Fruit fly (Drosophila melanogaster) whole organism, embryonic: Measurements from ENCODE around the gene CG31294.
A peak's percentile ranks its signal among the peaks of the same experiment; 100 is the strongest.

Source experiments
- Atf6 ChIP-seq: fragments of 200-800 bp; sonication (Bioruptor generic); IDR thresholded peaks from 2 replicates; pipeline ENCODE4 v1.3.6; 2022; ENCODE audit warnings: missing biosample characterization, missing genetic modification characterization
- CG1024 ChIP-seq: fragments of 200-800 bp; sonication (Bioruptor generic); IDR thresholded peaks from 2 replicates; pipeline ENCODE4 v1.3.6; 2022; ENCODE audit warnings: missing biosample characterization, missing genetic modification characterization
- CG10462 ChIP-seq: fragments of 200-800 bp; sonication (Bioruptor generic); optimal IDR thresholded peaks from 2 replicates; lab custom pipeline; 2016; ENCODE audit warnings: missing biosample characterization, missing genetic modification characterization
- CG10565 ChIP-seq: fragments of 200-800 bp; sonication (Bioruptor generic); optimal IDR thresholded peaks from 3 replicates; lab custom pipeline; 2016; ENCODE audit warnings: missing biosample characterization, mild to moderate bottlenecking, missing genetic modification characterization
- CG12155 ChIP-seq: fragments of 200-800 bp; sonication (Bioruptor generic); optimal IDR thresholded peaks from 3 replicates; lab custom pipeline; 2016; ENCODE audit warnings: missing biosample characterization, missing genetic modification characterization
- CG1233 ChIP-seq: fragments of 200-800 bp; sonication (Bioruptor generic); optimal IDR thresholded peaks from 4 replicates; lab custom pipeline; 2018; ENCODE audit warnings: missing biosample characterization, mild to moderate bottlenecking, missing genetic modification characterization
- CG16813 ChIP-seq: fragments of 200-800 bp; sonication (Bioruptor generic); IDR thresholded peaks from 3 replicates; pipeline ENCODE4 v1.3.6; 2022; ENCODE audit warnings: missing biosample characterization, missing genetic modification characterization; ENCODE audit not compliant: partially characterized antibody
- CG18764 ChIP-seq: fragments of 200-800 bp; sonication (Bioruptor generic); optimal IDR thresholded peaks from 3 replicates; lab custom pipeline; 2016; ENCODE audit warnings: missing biosample characterization, missing genetic modification characterization
- CG3163 ChIP-seq: fragments of 200-800 bp; sonication (Bioruptor generic); optimal IDR thresholded peaks from 3 replicates; lab custom pipeline; 2016; ENCODE audit warnings: missing biosample characterization, missing genetic modification characterization
- CG32532 ChIP-seq: fragments of 200-800 bp; sonication (Bioruptor generic); IDR thresholded peaks from 2 replicates; pipeline ENCODE4 v1.3.6; 2022; ENCODE audit warnings: missing biosample characterization, missing genetic modification characterization
- CG3407 ChIP-seq: fragments of 200-800 bp; sonication (Bioruptor generic); optimal IDR thresholded peaks from 2 replicates; lab custom pipeline; 2018; ENCODE audit warnings: missing biosample characterization, mild to moderate bottlenecking, missing genetic modification characterization
- CG34376 ChIP-seq: fragments of 200-800 bp; sonication (Bioruptor generic); optimal IDR thresholded peaks from 2 replicates; lab custom pipeline; 2018; ENCODE audit warnings: missing biosample characterization, mild to moderate bottlenecking, missing genetic modification characterization
- CG3995 ChIP-seq: fragments of 200-800 bp; sonication (Bioruptor generic); optimal IDR thresholded peaks from 3 replicates; lab custom pipeline; 2016; ENCODE audit warnings: missing biosample characterization, missing genetic modification characterization
- CG4328 ChIP-seq: fragments of 200-800 bp; sonication (Bioruptor generic); optimal IDR thresholded peaks from 3 replicates; lab custom pipeline; 2017; ENCODE audit warnings: missing biosample characterization, missing genetic modification reagents, missing genetic modification characterization
- CG6654 ChIP-seq: fragments of 200-800 bp; sonication (Bioruptor generic); optimal IDR thresholded peaks from 2 replicates; lab custom pipeline; 2017; ENCODE audit warnings: missing biosample characterization, mild to moderate bottlenecking, missing genetic modification characterization
- CG7745 ChIP-seq: fragments of 200-800 bp; sonication (Bioruptor generic); optimal IDR thresholded peaks from 2 replicates; lab custom pipeline; 2018; ENCODE audit warnings: missing biosample characterization, mild to moderate bottlenecking, missing genetic modification characterization, moderate library complexity
- CkIIα-i1 ChIP-seq: fragments of 200-800 bp; sonication (Bioruptor generic); IDR thresholded peaks from 2 replicates; pipeline ENCODE4 v1.3.6; 2022; ENCODE audit warnings: missing biosample characterization, missing genetic modification characterization
- Dbx ChIP-seq: fragments of 200-800 bp; sonication (Bioruptor generic); IDR thresholded peaks from 3 replicates; pipeline ENCODE4 v1.3.6; 2022; ENCODE audit warnings: missing biosample characterization, missing genetic modification characterization
- Ets65A ChIP-seq: fragments of 200-800 bp; sonication (Bioruptor generic); peaks from one replicate; lab custom pipeline; 2016; ENCODE audit warnings: missing biosample characterization, missing genetic modification characterization
- H15 ChIP-seq: fragments of 200-800 bp; sonication (Bioruptor generic); IDR thresholded peaks from 3 replicates; pipeline ENCODE4 v1.3.6; 2022; ENCODE audit warnings: missing biosample characterization, missing genetic modification characterization
- HmgZ ChIP-seq: fragments of 200-800 bp; sonication (Bioruptor generic); optimal IDR thresholded peaks from 2 replicates; lab custom pipeline; 2018; ENCODE audit warnings: missing biosample characterization, mild to moderate bottlenecking, missing genetic modification characterization
- Hmr ChIP-seq: fragments of 200-800 bp; sonication (Bioruptor generic); optimal IDR thresholded peaks from 3 replicates; lab custom pipeline; 2017; ENCODE audit warnings: mild to moderate bottlenecking, missing biosample characterization, missing genetic modification reagents, missing genetic modification characterization
- Hmx ChIP-seq: fragments of 200-800 bp; sonication (Bioruptor generic); optimal IDR thresholded peaks from 2 replicates; lab custom pipeline; 2016; ENCODE audit warnings: missing biosample characterization, missing genetic modification characterization
- Max ChIP-seq: fragments of 200-800 bp; sonication (Bioruptor generic); optimal IDR thresholded peaks from 2 replicates; lab custom pipeline; 2016; ENCODE audit warnings: missing biosample characterization, mild to moderate bottlenecking, missing genetic modification characterization
- NC2α ChIP-seq: fragments of 200-800 bp; sonication (Bioruptor generic); optimal IDR thresholded peaks from 2 replicates; lab custom pipeline; 2016; ENCODE audit warnings: missing biosample characterization, missing genetic modification characterization
- NfI ChIP-seq: fragments of 200-800 bp; sonication (Bioruptor generic); optimal IDR thresholded peaks from 3 replicates; lab custom pipeline; 2018; ENCODE audit warnings: missing biosample characterization, mild to moderate bottlenecking, missing genetic modification characterization, moderate library complexity
- Rx ChIP-seq: fragments of 200-800 bp; sonication (Bioruptor generic); IDR thresholded peaks from 2 replicates; pipeline ENCODE4 v1.3.6; 2022; ENCODE audit warnings: missing biosample characterization, missing genetic modification characterization
- Sox100B ChIP-seq: fragments of 200-800 bp; sonication (Bioruptor generic); optimal IDR thresholded peaks from 3 replicates; lab custom pipeline; 2018; ENCODE audit warnings: missing biosample characterization, mild to moderate bottlenecking, missing genetic modification characterization
- Sox102F ChIP-seq: fragments of 200-800 bp; sonication (Bioruptor generic); optimal IDR thresholded peaks from 2 replicates; lab custom pipeline; 2018; ENCODE audit warnings: missing biosample characterization, mild to moderate bottlenecking, missing genetic modification characterization, moderate library complexity
- Stat92E ChIP-seq, 3 experiments: fragments of >200 bp in 2 of 3; fragments of 200-800 bp in 1 of 3; sonication (Bioruptor generic) in 1 of 3; optimal IDR thresholded peaks; 2 replicates each; lab custom pipeline; 2017 to 2019; ENCODE audit warnings: missing biosample characterization in 3 of 3, missing genetic modification characterization in 3 of 3, mild to moderate bottlenecking in 1 of 3, moderate library complexity in 1 of 3
- Xbp1 ChIP-seq: fragments of 200-800 bp; sonication (Bioruptor generic); optimal IDR thresholded peaks from 3 replicates; lab custom pipeline; 2016; ENCODE audit warnings: missing biosample characterization, mild to moderate bottlenecking, missing genetic modification characterization
- abd-A ChIP-seq: fragments of 200-800 bp; sonication (Bioruptor generic); optimal IDR thresholded peaks from 3 replicates; lab custom pipeline; 2019; ENCODE audit warnings: missing biosample characterization, mild to moderate bottlenecking, missing genetic modification characterization, moderate library complexity
- az2 ChIP-seq: fragments of 200-800 bp; sonication (Bioruptor generic); optimal IDR thresholded peaks from 3 replicates; lab custom pipeline; 2016; ENCODE audit warnings: missing biosample characterization, missing genetic modification characterization
- bbx ChIP-seq: fragments of 200-800 bp; sonication (Bioruptor generic); IDR thresholded peaks from 2 replicates; pipeline ENCODE4 v1.3.6; 2022; ENCODE audit warnings: missing biosample characterization, missing genetic modification characterization; ENCODE audit not compliant: partially characterized antibody
- bcd ChIP-seq: fragments of 200-800 bp; sonication (Bioruptor generic); optimal IDR thresholded peaks from 2 replicates; lab custom pipeline; 2017; ENCODE audit warnings: missing biosample characterization, mild to moderate bottlenecking, missing genetic modification characterization
- bigmax ChIP-seq: fragments of 200-800 bp; sonication (Bioruptor generic); optimal IDR thresholded peaks from 2 replicates; lab custom pipeline; 2018; ENCODE audit warnings: missing biosample characterization, mild to moderate bottlenecking, missing genetic modification characterization
- cad ChIP-seq: fragments of >200 bp; optimal IDR thresholded peaks from 2 replicates; lab custom pipeline; 2017; ENCODE audit warnings: missing biosample characterization, missing genetic modification characterization
- cato ChIP-seq: fragments of 200-800 bp; sonication (Bioruptor generic); optimal IDR thresholded peaks from 2 replicates; lab custom pipeline; 2016; ENCODE audit warnings: missing biosample characterization, missing genetic modification characterization, borderline replicate concordance
- chm ChIP-seq: fragments of 200-800 bp; sonication (Bioruptor generic); IDR thresholded peaks from 2 replicates; pipeline ENCODE4 v1.3.6; 2022; ENCODE audit warnings: missing biosample characterization, missing genetic modification characterization
- crc ChIP-seq: fragments of 200-800 bp; sonication (Bioruptor generic); optimal IDR thresholded peaks from 2 replicates; lab custom pipeline; 2016; ENCODE audit warnings: missing biosample characterization, missing genetic modification characterization
- crol ChIP-seq: fragments of 200-800 bp; sonication (Bioruptor generic); IDR thresholded peaks from 2 replicates; pipeline ENCODE4 v1.3.6; 2022; ENCODE audit warnings: missing biosample characterization, missing genetic modification characterization
- dan ChIP-seq: fragments of 200-800 bp; sonication (Bioruptor generic); IDR thresholded peaks from 2 replicates; pipeline ENCODE4 v1.3.6; 2022; ENCODE audit warnings: missing biosample characterization, missing genetic modification characterization
- fd3F ChIP-seq: fragments of 200-800 bp; sonication (Bioruptor generic); optimal IDR thresholded peaks from 2 replicates; lab custom pipeline; 2018; ENCODE audit warnings: missing biosample characterization, mild to moderate bottlenecking, missing genetic modification characterization, moderate library complexity
- gro ChIP-seq: fragments of 200-800 bp; sonication (Bioruptor generic); optimal IDR thresholded peaks from 2 replicates; lab custom pipeline; 2016; ENCODE audit warnings: missing biosample characterization, missing genetic modification characterization
- lola ChIP-seq, 3 experiments: fragments of >200 bp in 2 of 3; fragments of 200-800 bp in 1 of 3; sonication (Bioruptor generic) in 1 of 3; optimal IDR thresholded peaks; 2 replicates each; lab custom pipeline; 2017 to 2019; ENCODE audit warnings: missing biosample characterization in 3 of 3, missing genetic modification characterization in 3 of 3, mild to moderate bottlenecking in 1 of 3, moderate library complexity in 1 of 3
- pum ChIP-seq: fragments of 200-800 bp; sonication (Bioruptor generic); optimal IDR thresholded peaks from 2 replicates; lab custom pipeline; 2016; ENCODE audit warnings: missing biosample characterization, missing genetic modification characterization
- sc ChIP-seq, 3 experiments: fragments of >200 bp in 2 of 3; fragments of 200-800 bp in 1 of 3; sonication (Bioruptor generic) in 1 of 3; optimal IDR thresholded peaks; 2 replicates in 2 of 3; 3 replicates in 1 of 3; lab custom pipeline; 2017; ENCODE audit warnings: mild to moderate bottlenecking in 1 of 3, missing biosample characterization in 1 of 3, missing genetic modification characterization in 1 of 3, missing genetic modification reagents in 1 of 3
- sd ChIP-seq: fragments of 200-800 bp; sonication (Bioruptor generic); optimal IDR thresholded peaks from 3 replicates; lab custom pipeline; 2018; ENCODE audit warnings: missing biosample characterization, mild to moderate bottlenecking, missing genetic modification characterization, moderate library complexity
- toy ChIP-seq: fragments of 200-800 bp; sonication (Bioruptor generic); IDR thresholded peaks from 2 replicates; pipeline ENCODE4 v1.3.6; 2022; ENCODE audit warnings: missing biosample characterization, missing genetic modification characterization
- vnd ChIP-seq: fragments of 200-800 bp; sonication (Bioruptor generic); IDR thresholded peaks from 3 replicates; pipeline ENCODE4 v1.3.6; 2022; ENCODE audit warnings: missing biosample characterization, missing genetic modification characterization; ENCODE audit not compliant: partially characterized antibody
- zfh2 ChIP-seq: fragments of 200-800 bp; sonication (Bioruptor generic); optimal IDR thresholded peaks from 2 replicates; lab custom pipeline; 2016; ENCODE audit warnings: missing biosample characterization, missing genetic modification characterization

CG31294 gene

DNA sequence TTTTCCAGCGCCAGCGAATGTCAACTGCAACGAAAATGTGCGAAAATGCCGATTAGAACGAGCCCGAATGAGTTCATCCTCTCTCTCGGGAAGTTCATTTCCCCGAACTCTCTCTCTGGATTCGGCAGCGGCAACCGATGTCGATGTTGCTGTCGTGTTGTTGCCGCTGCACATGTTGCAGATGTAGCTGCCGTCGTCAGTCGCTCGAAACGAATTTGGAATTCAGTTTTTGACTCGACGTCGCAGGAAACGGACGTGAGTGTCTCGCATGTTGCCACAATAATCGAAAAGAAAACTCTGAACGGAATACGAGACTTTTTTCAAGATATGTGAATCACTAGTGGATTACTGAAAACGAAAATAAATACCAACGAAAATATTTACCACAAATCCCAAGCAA, 50.4 kb downstream of the CG31294 start, which contains the start of gene pxb (continued):
- TF ChIP-seq CG1233 (GFP tag; lab: Kevin White, UChicago) (no peak), bigmax (GFP tag; lab: Kevin White, UChicago) (no peak), Sox102F (GFP tag; lab: Kevin White, UChicago) (no peak), CG7745 (tag; lab: Kevin White, UChicago) (peak; percentile 46), Max (no peak), CG16813 (no peak), CG34376 (GFP tag; lab: Kevin White, UChicago) (no peak), CG3163 (GFP tag; lab: Kevin White, UChicago) (no peak), toy (GFP tag; lab: Robert Waterston, UW) (no peak), bbx (GFP tag; lab: Robert Waterston, UW) (peak; percentile 69), CG4328 (GFP tag; lab: Kevin White, UChicago) (no peak), sd (tag; lab: Kevin White, UChicago) (peak; percentile 62), H15 (GFP tag; lab: Robert Waterston, UW) (no peak), fd3F (GFP tag; lab: Kevin White, UChicago) (no peak), CG3407 (GFP tag; lab: Kevin White, UChicago) (no peak), lola (GFP tag; optimal IDR thresholded peaks at IDR 0.05; lab: Kevin White, UChicago) (no peak), Xbp1 (GFP tag; lab: Kevin White, UChicago) (peak; percentile 15), gro (GFP tag; lab: Kevin White, UChicago) (no peak), sc (optimal IDR thresholded peaks at IDR 0.05; lab: Kevin White, UChicago) (no peak), sc (GFP tag; optimal IDR thresholded peaks at IDR 0.05; lab: Kevin White, UChicago) (no peak), Dbx (GFP tag; lab: Robert Waterston, UW) (no peak), chm (GFP tag; lab: Robert Waterston, UW) (peak; percentile 92), crol (no peak), CkIIα-i1 (no peak), az2 (GFP tag; lab: Kevin White, UChicago) (no peak), Sox100B (GFP tag; lab: Kevin White, UChicago) (no peak), CG12155 (GFP tag; lab: Kevin White, UChicago) (no peak), vnd (GFP tag; lab: Robert Waterston, UW) (no peak), HmgZ (tag; lab: Kevin White, UChicago) (peak; percentile 8), bcd (GFP tag; lab: Kevin White, UChicago) (no peak), crc (GFP tag; lab: Kevin White, UChicago) (no peak), dan (GFP tag; lab: Robert Waterston, UW) (no peak), CG6654 (GFP tag; lab: Kevin White, UChicago) (no peak), NC2α (GFP tag; lab: Kevin White, UChicago) (no peak), CG1024 (peak; percentile 43; the same call in 1 of the 2 replicates), zfh2 (GFP tag; lab: Kevin White, UChicago) (no peak), CG18764 (GFP tag; lab: Kevin White, UChicago) (no peak), CG10565 (no peak), abd-A (tag; lab: Kevin White, UChicago) (peak; percentile 26), Rx (GFP tag; lab: Robert Waterston, UW) (no peak), Hmr (no peak), Hmx (no peak), cato (GFP tag; lab: Kevin White, UChicago) (no peak), NfI (no peak), CG3995 (no peak), Stat92E (GFP tag; optimal IDR thresholded peaks at IDR 0.05; lab: Kevin White, UChicago) (peak in 1 of 3 experiments; percentile 48), Atf6 (GFP tag; lab: Robert Waterston, UW) (no peak), pum (no peak), cad (GFP tag; lab: Kevin White, UChicago) (no peak), CG32532 (no peak), Ets65A (peak; percentile 86), CG10462 (GFP tag; lab: Kevin White, UChicago) (no peak)
